Fruit fly (Drosophila melanogaster) whole organism, embryonic: Measurements from ENCODE around the gene ninaG.

Experiments
- B-H2 ChIP-seq: fragments of 200-800 bp; sonication (Bioruptor generic); optimal IDR thresholded peaks from 2 replicates; lab custom pipeline; 2018; ENCODE audit warnings: missing biosample characterization, mild to moderate bottlenecking, missing genetic modification characterization
- CG7745 ChIP-seq: fragments of 200-800 bp; sonication (Bioruptor generic); optimal IDR thresholded peaks from 2 replicates; lab custom pipeline; 2018; ENCODE audit warnings: missing biosample characterization, mild to moderate bottlenecking, missing genetic modification characterization, moderate library complexity
- Oli ChIP-seq: fragments of 200-800 bp; sonication (Bioruptor generic); optimal IDR thresholded peaks from 2 replicates; lab custom pipeline; 2018; ENCODE audit warnings: missing biosample characterization, mild to moderate bottlenecking, missing genetic modification characterization, moderate library complexity

dm6 chr3R:11412371-11412770 is 9.1 kb downstream of the ninaG start, which contains the start of gene Ipo9:
- TF ChIP-seq Oli (tag; lab: Kevin White, UChicago) (no peak), CG7745 (tag; lab: Kevin White, UChicago) (no peak), B-H2 (GFP tag; lab: Kevin White, UChicago) (no peak)
